Fruit fly (Drosophila melanogaster) whole organism: ENCODE measurements around the gene CG16798.

Experiments
- CG8478 ChIP-seq: fragments of >200 bp; optimal IDR thresholded peaks from 2 replicates; lab custom pipeline; 2018; ENCODE audit warnings: inconsistent platforms
- Dll ChIP-seq: fragments of >200 bp; optimal IDR thresholded peaks from 2 replicates; lab custom pipeline; 2017
- EcR ChIP-seq, 2 experiments: fragments of >200 bp; optimal IDR thresholded peaks; 2 replicates each; lab custom pipeline; 2017; ENCODE audit warnings: missing biosample characterization in 2 of 2, missing genetic modification characterization in 2 of 2, missing genetic modification reagents in 2 of 2
- pan ChIP-seq: fragments of >200 bp; optimal IDR thresholded peaks from 2 replicates; lab custom pipeline; 2017
- psq ChIP-seq: fragments of >200 bp; optimal IDR thresholded peaks from 2 replicates; lab custom pipeline; 2017
- usp ChIP-seq: fragments of >200 bp; optimal IDR thresholded peaks from 2 replicates; lab custom pipeline; 2017; ENCODE audit warnings: missing biosample characterization, missing genetic modification characterization, mixed read lengths

The CG16798 gene

dm6 chr2L:20382141-20382815 lies at the start of gene CG16798:
Gene CG16798, minus strand, starts transcription at chr2L:20382356.
- TF ChIP-seq psq (lab: Kevin White, UChicago) (no peak), CG8478 (lab: Kevin White, UChicago) (no peak), usp (GFP tag; lab: Kevin White, UChicago) (no peak), pan (no peak), EcR (GFP tag; optimal IDR thresholded peaks at IDR 0.05; lab: Kevin White, UChicago) (no peak), Dll (lab: Kevin White, UChicago) (no peak)

- no peak for TF ChIP-seq psq (lab: Kevin White, UChicago)
- no peak for TF ChIP-seq Dll (lab: Kevin White, UChicago)
- TF ChIP-seq CG8478 (lab: Kevin White, UChicago): no peak
- TF ChIP-seq EcR (GFP tag; optimal IDR thresholded peaks at IDR 0.05; lab: Kevin White, UChicago): no peak
- TF ChIP-seq pan: no peak
- no peak for TF ChIP-seq usp (GFP tag; lab: Kevin White, UChicago)
Measured at dm6 chr2L:20431210-20431609, 49.1 kb upstream of the CG16798 start.

- TF ChIP-seq pan (no peak), EcR (GFP tag; optimal IDR thresholded peaks at IDR 0.05; lab: Kevin White, UChicago) (no peak), CG8478 (lab: Kevin White, UChicago) (no peak), Dll (lab: Kevin White, UChicago) (no peak), usp (GFP tag; lab: Kevin White, UChicago) (no peak), psq (lab: Kevin White, UChicago) (no peak)
Measured at dm6 chr2L:20429458-20429857, 47.3 kb upstream of the CG16798 start.

- TF ChIP-seq Dll (lab: Kevin White, UChicago): no peak
- peak; percentile 50 for TF ChIP-seq CG8478 (lab: Kevin White, UChicago)
Measured at dm6 chr2L:20428756-20429408, 46.7 kb upstream of the CG16798 start.

dm6 chr2L:20428382-20428755 lies 46.2 kb upstream of the CG16798 start:
- TF ChIP-seq Dll (lab: Kevin White, UChicago) (no peak), EcR (GFP tag; optimal IDR thresholded peaks at IDR 0.05; lab: Kevin White, UChicago) (no peak), pan (no peak), CG8478 (lab: Kevin White, UChicago) (no peak), psq (lab: Kevin White, UChicago) (no peak), usp (GFP tag; lab: Kevin White, UChicago) (no peak)

- no peak for TF ChIP-seq EcR (GFP tag; optimal IDR thresholded peaks at IDR 0.05; lab: Kevin White, UChicago)
- TF ChIP-seq CG8478 (lab: Kevin White, UChicago): no peak
- no peak for TF ChIP-seq usp (GFP tag; lab: Kevin White, UChicago)
- no peak for TF ChIP-seq pan
- TF ChIP-seq psq (lab: Kevin White, UChicago): no peak
- TF ChIP-seq Dll (lab: Kevin White, UChicago): no peak
Measured at dm6 chr2L:20427401-20427800, 45.2 kb upstream of the CG16798 start.

dm6 chr2L:20425854-20426396 lies 43.8 kb upstream of the CG16798 start, which contains the start of gene CG31688:
Gene CG31688, plus strand, starts transcription at chr2L:20426199.
- TF ChIP-seq psq (lab: Kevin White, UChicago) (no peak), CG8478 (lab: Kevin White, UChicago) (no peak), EcR (GFP tag; optimal IDR thresholded peaks at IDR 0.05; lab: Kevin White, UChicago) (no peak), pan (no peak)

dm6 chr2L:20424560-20424959 lies 42.4 kb upstream of the CG16798 start, which contains the start of gene CG15130:
Gene CG15130, minus strand, starts transcription at chr2L:20424660.
- TF ChIP-seq psq (lab: Kevin White, UChicago) (no peak), pan (no peak), EcR (GFP tag; optimal IDR thresholded peaks at IDR 0.05; lab: Kevin White, UChicago) (no peak), Dll (lab: Kevin White, UChicago) (no peak), usp (GFP tag; lab: Kevin White, UChicago) (no peak), CG8478 (lab: Kevin White, UChicago) (no peak)

- TF ChIP-seq pan: no peak
- no peak for TF ChIP-seq CG8478 (lab: Kevin White, UChicago)
- no peak for TF ChIP-seq usp (GFP tag; lab: Kevin White, UChicago)
- no peak for TF ChIP-seq EcR (GFP tag; optimal IDR thresholded peaks at IDR 0.05; lab: Kevin White, UChicago)
- TF ChIP-seq psq (lab: Kevin White, UChicago): no peak
- TF ChIP-seq Dll (lab: Kevin White, UChicago): no peak
Measured at dm6 chr2L:20420035-20420434, 37.9 kb upstream of the CG16798 start.

dm6 chr2L:20417597-20418286 lies 35.6 kb upstream of the CG16798 start:
- no peak for TF ChIP-seq Dll (lab: Kevin White, UChicago)
- no peak for TF ChIP-seq CG8478 (lab: Kevin White, UChicago)
- no peak for TF ChIP-seq pan
- TF ChIP-seq psq (lab: Kevin White, UChicago): no peak
- TF ChIP-seq usp (GFP tag; lab: Kevin White, UChicago): no peak
- TF ChIP-seq EcR (GFP tag; optimal IDR thresholded peaks at IDR 0.05; lab: Kevin White, UChicago): no peak
